Fruit fly (Drosophila melanogaster): ENCODE data around the gene Dyro.

Gene Dyro

dm6 chr3L:11306145-11307031, 10.7 kb upstream of the Dyro start (continued):
- TF ChIP-seq CG13123 (GFP tag; optimal IDR thresholded peaks at IDR 0.05) = no peak
- TF ChIP-seq Spps (tag; optimal IDR thresholded peaks at IDR 0.05) = no peak
- 0 out of 2 replicates have a peak, but pooled peaks have one; percentile 14 for TF ChIP-seq Oaz (GFP tag; IDR thresholded peaks at IDR 0.05)
- TF ChIP-seq CG2199 (GFP tag; IDR thresholded peaks at IDR 0.05) = 0 out of 3 replicates have a peak, but pooled peaks have one; percentile 14
- TF ChIP-seq Sin3A (optimal IDR thresholded peaks at IDR 0.05) = no peak
- no peak for TF ChIP-seq CG10147 (GFP tag; optimal IDR thresholded peaks at IDR 0.05)
- TF ChIP-seq gem (tag; optimal IDR thresholded peaks at IDR 0.05) = peak; percentile 40
- no peak for TF ChIP-seq CG10366 (GFP tag; IDR thresholded peaks at IDR 0.05)
- no peak for TF ChIP-seq CG9876 (GFP tag; optimal IDR thresholded peaks at IDR 0.05)
- no peak for TF ChIP-seq CG4617 (GFP tag; optimal IDR thresholded peaks at IDR 0.05; ENCODE audit: borderline replicate concordance)
- no peak for TF ChIP-seq otp (GFP tag; IDR thresholded peaks at IDR 0.05)
- TF ChIP-seq inv (GFP tag; IDR thresholded peaks at IDR 0.05; ENCODE audit: partially characterized antibody) = no peak
- TF ChIP-seq CG9797 (GFP tag; optimal IDR thresholded peaks at IDR 0.05) = no peak
- no peak for TF ChIP-seq ewg (GFP tag; optimal IDR thresholded peaks at IDR 0.05)
- no peak for TF ChIP-seq gcm2 (GFP tag; optimal IDR thresholded peaks at IDR 0.05)
- TF ChIP-seq cg (GFP tag; optimal IDR thresholded peaks at IDR 0.05) = no peak
- TF ChIP-seq zen (tag; optimal IDR thresholded peaks at IDR 0.05) = no peak
- TF ChIP-seq fru (optimal IDR thresholded peaks at IDR 0.05) = no peak
- no peak for TF ChIP-seq Ets97D (GFP tag; optimal IDR thresholded peaks at IDR 0.05)
- no peak for TF ChIP-seq Kr (GFP tag; optimal IDR thresholded peaks at IDR 0.05)
- peak in 1 of 2 experiments; percentile 32 for TF ChIP-seq eve (GFP tag; optimal IDR thresholded peaks at IDR 0.05)
- TF ChIP-seq sd (tag; optimal IDR thresholded peaks at IDR 0.05) = no peak
- no peak for TF ChIP-seq CG2875 (GFP tag; optimal IDR thresholded peaks at IDR 0.05)
- TF ChIP-seq CG3847 (GFP tag; IDR thresholded peaks at IDR 0.05) = no peak
- TF ChIP-seq CG6683 (GFP tag; optimal IDR thresholded peaks at IDR 0.05) = no peak
- TF ChIP-seq ro (GFP tag; IDR thresholded peaks at IDR 0.05) = no peak
- TF ChIP-seq org-1 (GFP tag; optimal IDR thresholded peaks at IDR 0.05) = no peak
- no peak for TF ChIP-seq CG7271 (tag; optimal IDR thresholded peaks at IDR 0.05)
- no peak for TF ChIP-seq CG11247 (GFP tag; IDR thresholded peaks at IDR 0.05)
- TF ChIP-seq mirr (GFP tag; optimal IDR thresholded peaks at IDR 0.05) = no peak
- no peak for TF ChIP-seq CG9817 (tag; optimal IDR thresholded peaks at IDR 0.05)
- TF ChIP-seq CG34422 (GFP tag; IDR thresholded peaks at IDR 0.05) = no peak
- TF ChIP-seq klu (GFP tag; IDR thresholded peaks at IDR 0.05) = no peak
- TF ChIP-seq CG6813 (GFP tag; optimal IDR thresholded peaks at IDR 0.05) = no peak
- peak; percentile 25 for TF ChIP-seq CG9437 (GFP tag; optimal IDR thresholded peaks at IDR 0.05)
- no peak for TF ChIP-seq tx (GFP tag; optimal IDR thresholded peaks at IDR 0.05)
- no peak for TF ChIP-seq HHEX (GFP tag; optimal IDR thresholded peaks at IDR 0.05)
- TF ChIP-seq CG30020 (tag; optimal IDR thresholded peaks at IDR 0.05) = no peak
- TF ChIP-seq sisA (GFP tag; IDR thresholded peaks at IDR 0.05) = peak; percentile 27; the same call in 1 of the 2 replicates
- TF ChIP-seq danr (GFP tag; IDR thresholded peaks at IDR 0.05) = no peak
- TF ChIP-seq gro (GFP tag; optimal IDR thresholded peaks at IDR 0.05) = no peak
- TF ChIP-seq CG17359 (tag; optimal IDR thresholded peaks at IDR 0.05) = no peak
- TF ChIP-seq CG3065 (GFP tag; optimal IDR thresholded peaks at IDR 0.05) = no peak
- TF ChIP-seq gt (GFP tag; IDR thresholded peaks at IDR 0.05) = no peak
- TF ChIP-seq vfl (GFP tag; optimal IDR thresholded peaks at IDR 0.05) = no peak
- peak; percentile 25 for TF ChIP-seq Sox102F (GFP tag; optimal IDR thresholded peaks at IDR 0.05)
- no peak for TF ChIP-seq zen2 (GFP tag; IDR thresholded peaks at IDR 0.05; ENCODE audit: partially characterized antibody)
- TF ChIP-seq CG30403 (GFP tag; optimal IDR thresholded peaks at IDR 0.05) = peak; percentile 41
- TF ChIP-seq pum (GFP tag; optimal IDR thresholded peaks at IDR 0.05) = no peak
- no peak for TF ChIP-seq TFAM (GFP tag; optimal IDR thresholded peaks at IDR 0.05)

Measured in whole organism, embryonic.